Worm (Caenorhabditis elegans) whole organism, L2 larva: Measurements from ENCODE around the gene str-236.

Experiments used
- Y55F3AM.14 ChIP-seq: fragments of 200-800 bp; sonication (Bioruptor generic); optimal IDR thresholded peaks from 2 replicates; lab custom pipeline; 2018; ENCODE audit warnings: mild to moderate bottlenecking, missing genetic modification characterization, missing compliant biosample characterization
- ama-1 ChIP-seq: fragments of 150-350 bp; optimal IDR thresholded peaks from 2 replicates; lab custom pipeline; 2018; ENCODE audit warnings: inconsistent platforms
- lin-11 ChIP-seq: fragments of 150-350 bp; sonication (generic microtip); optimal IDR thresholded peaks from 2 replicates; lab custom pipeline; 2014; ENCODE audit warnings: missing biosample characterization, missing genetic modification characterization, inconsistent platforms, mixed read lengths

- no peak for TF ChIP-seq ama-1 (lab: Kevin White, UChicago)
- TF ChIP-seq lin-11 (tag; lab: Kevin White, UChicago), result no peak
- TF ChIP-seq Y55F3AM.14 (GFP tag; lab: Kevin White, UChicago), result no peak
Measured at ce11 chrV:1486031-1486430, 41.9 kb downstream of the str-236 start.
